Worm (Caenorhabditis elegans) whole organism, late embryonic: ENCODE measurements around the gene K02C4.5.

Source experiments
- ceh-48 ChIP-seq: sonication (generic microtip); optimal IDR thresholded peaks from 2 replicates; lab custom pipeline; 2016; ENCODE audit warnings: missing genetic modification characterization, inconsistent platforms, missing compliant biosample characterization
- eyg-1 ChIP-seq: sonication (generic microtip); optimal IDR thresholded peaks from 2 replicates; lab custom pipeline; 2016; ENCODE audit warnings: missing genotype, missing genetic modification characterization, missing compliant biosample characterization
- pha-4 ChIP-seq: fragments of 150-350 bp; optimal IDR thresholded peaks from 2 replicates; lab custom pipeline; 2018; ENCODE audit warnings: missing biosample characterization, missing genetic modification reagents, missing genetic modification characterization

DNA sequence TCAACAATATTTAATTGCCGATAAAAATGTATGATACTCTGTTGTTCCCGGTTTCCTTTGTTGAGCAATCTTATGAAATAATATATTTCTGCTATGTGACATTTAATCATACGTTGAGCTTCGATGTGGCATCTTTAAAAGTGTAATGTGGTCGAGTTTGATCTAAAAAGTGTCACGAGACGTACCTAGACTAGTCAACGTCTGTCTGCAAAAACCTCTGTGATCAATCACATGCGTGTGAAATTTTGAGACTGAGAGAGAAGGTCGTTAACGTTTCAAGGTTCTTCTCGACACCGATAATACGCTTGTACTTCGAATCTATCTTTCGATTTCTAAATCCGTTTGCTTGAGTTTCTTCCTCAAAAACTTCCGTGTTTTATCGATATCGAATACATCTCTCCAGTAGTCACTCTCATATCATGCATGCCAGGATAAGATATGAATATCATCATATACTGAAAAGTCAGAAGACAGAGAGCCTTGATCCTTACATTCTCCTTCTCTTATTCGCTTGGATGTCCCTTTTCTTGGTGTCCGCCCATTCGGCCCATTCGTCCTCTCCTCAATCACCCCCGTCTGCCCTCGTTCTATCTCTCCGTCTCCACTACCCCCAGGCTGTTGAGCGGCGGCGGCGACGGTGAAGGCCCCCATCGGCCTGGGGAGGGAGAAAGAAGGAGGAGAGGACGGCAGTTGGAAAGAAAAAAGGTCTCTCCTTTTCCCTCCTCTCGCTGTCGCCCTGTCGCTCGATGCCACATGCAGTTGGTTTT, 50.2 kb downstream of the K02C4.5 start:
- TF ChIP-seq eyg-1 (no peak), ceh-48 (tag; lab: Kevin White, UChicago) (peak; percentile 16), pha-4 (no peak)
